Fruit fly (Drosophila melanogaster) whole organism, embryonic: ENCODE data around the gene slif.
A peak's percentile ranks its signal among the peaks of the same experiment; 100 is the strongest.

Experiments used
- CG10366 ChIP-seq: fragments of 200-800 bp; sonication (Bioruptor generic); IDR thresholded peaks from 2 replicates; pipeline ENCODE4 v1.3.6; 2022; ENCODE audit warnings: missing biosample characterization, missing genetic modification characterization
- CG10959 ChIP-seq: fragments of 200-800 bp; sonication (Bioruptor generic); IDR thresholded peaks from 2 replicates; pipeline ENCODE4 v1.3.6; 2022; ENCODE audit warnings: missing biosample characterization, missing genetic modification characterization
- CG11560 ChIP-seq: fragments of 200-800 bp; sonication (Bioruptor generic); IDR thresholded peaks from 3 replicates; pipeline ENCODE4 v1.3.6; 2022; ENCODE audit warnings: missing biosample characterization, missing genetic modification characterization
- CG11723 ChIP-seq: fragments of 200-800 bp; sonication (Bioruptor generic); optimal IDR thresholded peaks from 2 replicates; lab custom pipeline; 2017; ENCODE audit warnings: missing biosample characterization, mild to moderate bottlenecking, missing genetic modification characterization
- CG1233 ChIP-seq: fragments of 200-800 bp; sonication (Bioruptor generic); optimal IDR thresholded peaks from 4 replicates; lab custom pipeline; 2018; ENCODE audit warnings: missing biosample characterization, mild to moderate bottlenecking, missing genetic modification characterization
- CG12744 ChIP-seq: fragments of 200-800 bp; sonication (Bioruptor generic); optimal IDR thresholded peaks from 2 replicates; lab custom pipeline; 2016; ENCODE audit warnings: missing biosample characterization, missing genetic modification characterization
- CG12942 ChIP-seq: fragments of 200-800 bp; sonication (Bioruptor generic); optimal IDR thresholded peaks from 3 replicates; lab custom pipeline; 2016; ENCODE audit warnings: missing biosample characterization, missing genetic modification characterization
- CG13624 ChIP-seq: fragments of 200-800 bp; sonication (Bioruptor generic); optimal IDR thresholded peaks from 2 replicates; lab custom pipeline; 2016; ENCODE audit warnings: missing biosample characterization, missing genetic modification characterization
- CG13775 ChIP-seq: fragments of 200-800 bp; sonication (Bioruptor generic); optimal IDR thresholded peaks from 3 replicates; lab custom pipeline; 2017; ENCODE audit warnings: missing biosample characterization, mild to moderate bottlenecking, missing genetic modification characterization
- CG14050 ChIP-seq: fragments of 200-800 bp; sonication (Bioruptor generic); IDR thresholded peaks from 3 replicates; pipeline ENCODE4 v1.3.6; 2022; ENCODE audit warnings: missing biosample characterization, missing genetic modification characterization
- CG14441 ChIP-seq: fragments of 200-800 bp; sonication (Bioruptor generic); IDR thresholded peaks from 2 replicates; pipeline ENCODE4 v1.3.6; 2022; ENCODE audit warnings: missing biosample characterization, missing genetic modification characterization
- CG15011 ChIP-seq: fragments of 200-800 bp; sonication (Bioruptor generic); optimal IDR thresholded peaks from 3 replicates; lab custom pipeline; 2018; ENCODE audit warnings: missing biosample characterization, mild to moderate bottlenecking, missing genetic modification characterization
- CG15073 ChIP-seq: fragments of 200-800 bp; sonication (Bioruptor generic); optimal IDR thresholded peaks from 2 replicates; lab custom pipeline; 2016; ENCODE audit warnings: missing biosample characterization, missing genetic modification characterization
- CG17186 ChIP-seq: fragments of 200-800 bp; sonication (Bioruptor generic); optimal IDR thresholded peaks from 3 replicates; lab custom pipeline; 2017; ENCODE audit warnings: missing biosample characterization, missing genetic modification reagents, missing genetic modification characterization
- CG1792 ChIP-seq: fragments of 200-800 bp; sonication (Bioruptor generic); optimal IDR thresholded peaks from 2 replicates; lab custom pipeline; 2016; ENCODE audit warnings: missing biosample characterization, missing genetic modification characterization
- CG1832 ChIP-seq: fragments of 200-800 bp; sonication (Bioruptor generic); optimal IDR thresholded peaks from 2 replicates; lab custom pipeline; 2017; ENCODE audit warnings: missing biosample characterization, mild to moderate bottlenecking, missing genetic modification characterization, inconsistent platforms
- CG2678 ChIP-seq: fragments of 200-800 bp; sonication (Bioruptor generic); optimal IDR thresholded peaks from 3 replicates; lab custom pipeline; 2019; ENCODE audit warnings: missing biosample characterization, mild to moderate bottlenecking, missing genetic modification characterization, moderate library complexity
- CG31441 ChIP-seq: fragments of 200-800 bp; sonication (Bioruptor generic); IDR thresholded peaks from 2 replicates; pipeline ENCODE4 v1.3.6; 2022; ENCODE audit warnings: missing biosample characterization, missing genetic modification characterization
- CG3281 ChIP-seq: fragments of 200-800 bp; sonication (Bioruptor generic); optimal IDR thresholded peaks from 3 replicates; lab custom pipeline; 2017; ENCODE audit warnings: missing biosample characterization, mild to moderate bottlenecking, missing genetic modification characterization
- CG6272 ChIP-seq: fragments of 200-800 bp; sonication (Bioruptor generic); IDR thresholded peaks from 2 replicates; pipeline ENCODE4 v1.3.6; 2022; ENCODE audit warnings: missing biosample characterization, missing genetic modification characterization
- CG7928 ChIP-seq: fragments of 200-800 bp; sonication (Bioruptor generic); optimal IDR thresholded peaks from 2 replicates; lab custom pipeline; 2017; ENCODE audit warnings: missing biosample characterization, mild to moderate bottlenecking, missing genetic modification characterization
- Dbx ChIP-seq: fragments of 200-800 bp; sonication (Bioruptor generic); IDR thresholded peaks from 3 replicates; pipeline ENCODE4 v1.3.6; 2022; ENCODE audit warnings: missing biosample characterization, missing genetic modification characterization
- Dfd ChIP-seq, 2 experiments: fragments of >200 bp; optimal IDR thresholded peaks; 2 replicates each; lab custom pipeline; 2017; ENCODE audit warnings: missing biosample characterization in 2 of 2, missing genetic modification characterization in 2 of 2
- HLHmδ ChIP-seq: fragments of 200-800 bp; sonication (Bioruptor generic); optimal IDR thresholded peaks from 2 replicates; lab custom pipeline; 2018; ENCODE audit warnings: missing biosample characterization, mild to moderate bottlenecking, missing genetic modification characterization, moderate library complexity
- NK7.1 ChIP-seq: fragments of 200-800 bp; sonication (Bioruptor generic); optimal IDR thresholded peaks from 3 replicates; lab custom pipeline; 2016; ENCODE audit warnings: missing biosample characterization, missing genetic modification characterization
- Oaz ChIP-seq: fragments of 200-800 bp; sonication (Bioruptor generic); IDR thresholded peaks from 2 replicates; pipeline ENCODE4 v1.3.6; 2022; ENCODE audit warnings: missing biosample characterization, missing genetic modification characterization
- Opbp ChIP-seq: fragments of 200-800 bp; sonication (Bioruptor generic); IDR thresholded peaks from 3 replicates; pipeline ENCODE4 v1.3.6; 2022; ENCODE audit warnings: missing biosample characterization, missing genetic modification characterization; ENCODE audit not compliant: partially characterized antibody
- PHDP ChIP-seq: fragments of 200-800 bp; sonication (Bioruptor generic); optimal IDR thresholded peaks from 3 replicates; lab custom pipeline; 2018; ENCODE audit warnings: missing biosample characterization, mild to moderate bottlenecking, missing genetic modification characterization, moderate library complexity
- Sry-β ChIP-seq: fragments of 200-800 bp; sonication (Bioruptor generic); optimal IDR thresholded peaks from 2 replicates; lab custom pipeline; 2018; ENCODE audit warnings: missing biosample characterization, mild to moderate bottlenecking, missing genetic modification characterization, moderate library complexity
- Sry-δ ChIP-seq: fragments of 200-800 bp; sonication (Bioruptor generic); optimal IDR thresholded peaks from 2 replicates; lab custom pipeline; 2016; ENCODE audit warnings: missing biosample characterization, missing genetic modification characterization
- Xbp1 ChIP-seq: fragments of 200-800 bp; sonication (Bioruptor generic); optimal IDR thresholded peaks from 3 replicates; lab custom pipeline; 2016; ENCODE audit warnings: missing biosample characterization, mild to moderate bottlenecking, missing genetic modification characterization
- ase ChIP-seq: fragments of 200-800 bp; sonication (Bioruptor generic); IDR thresholded peaks from 3 replicates; pipeline ENCODE4 v1.3.6; 2022; ENCODE audit warnings: missing biosample characterization, missing genetic modification characterization
- cato ChIP-seq: fragments of 200-800 bp; sonication (Bioruptor generic); optimal IDR thresholded peaks from 2 replicates; lab custom pipeline; 2016; ENCODE audit warnings: missing biosample characterization, missing genetic modification characterization, borderline replicate concordance
- caup ChIP-seq: fragments of 200-800 bp; sonication (Bioruptor generic); optimal IDR thresholded peaks from 3 replicates; lab custom pipeline; 2017; ENCODE audit warnings: missing biosample characterization, mild to moderate bottlenecking, missing genetic modification characterization, moderate library complexity; ENCODE audit not compliant: severe bottlenecking
- esg ChIP-seq: fragments of 200-800 bp; sonication (Bioruptor generic); conservative IDR thresholded peaks from 2 replicates; pipeline ENCODE4 v1.3.6; 2022; ENCODE audit warnings: missing biosample characterization, missing genetic modification characterization
- fd96Cb ChIP-seq: fragments of 200-800 bp; sonication (Bioruptor generic); optimal IDR thresholded peaks from 2 replicates; lab custom pipeline; 2018; ENCODE audit warnings: missing biosample characterization, mild to moderate bottlenecking, missing genetic modification characterization, moderate library complexity
- gce ChIP-seq: fragments of 200-800 bp; sonication (Bioruptor generic); IDR thresholded peaks from 3 replicates; pipeline ENCODE4 v1.3.6; 2022; ENCODE audit warnings: missing biosample characterization, missing genetic modification characterization
- hkb ChIP-seq, 2 experiments: fragments of 200-800 bp in 1 of 2; fragments of >200 bp in 1 of 2; sonication (Bioruptor generic) in 1 of 2; IDR thresholded peaks in 1 of 2; optimal IDR thresholded peaks in 1 of 2; 2 replicates each; pipeline versions ENCODE4 v1.3.6 to Lab custom; 2017 to 2022; ENCODE audit warnings: missing biosample characterization in 1 of 2, missing genetic modification characterization in 1 of 2
- nmo ChIP-seq: fragments of 200-800 bp; sonication (Bioruptor generic); optimal IDR thresholded peaks from 2 replicates; lab custom pipeline; 2018; ENCODE audit warnings: missing biosample characterization, mild to moderate bottlenecking, missing genetic modification characterization, moderate library complexity
- nom ChIP-seq: fragments of 200-800 bp; sonication (Bioruptor generic); optimal IDR thresholded peaks from 2 replicates; lab custom pipeline; 2017; ENCODE audit warnings: missing biosample characterization, missing genetic modification characterization, mild to moderate bottlenecking, moderate library complexity, missing genetic modification reagents
- org-1 ChIP-seq: fragments of 200-800 bp; sonication (Bioruptor generic); optimal IDR thresholded peaks from 2 replicates; lab custom pipeline; 2017; ENCODE audit warnings: missing biosample characterization, missing genetic modification characterization
- otp ChIP-seq: fragments of 200-800 bp; sonication (Bioruptor generic); IDR thresholded peaks from 3 replicates; pipeline ENCODE4, ENCODE4 v1.3.6; 2022; ENCODE audit warnings: missing biosample characterization, missing genetic modification characterization
- salm ChIP-seq: fragments of 200-800 bp; sonication (Bioruptor generic); optimal IDR thresholded peaks from 2 replicates; lab custom pipeline; 2018; ENCODE audit warnings: missing biosample characterization, mild to moderate bottlenecking, missing genetic modification characterization
- sc ChIP-seq, 3 experiments: fragments of >200 bp in 2 of 3; fragments of 200-800 bp in 1 of 3; sonication (Bioruptor generic) in 1 of 3; optimal IDR thresholded peaks; 2 replicates in 2 of 3; 3 replicates in 1 of 3; lab custom pipeline; 2017; ENCODE audit warnings: mild to moderate bottlenecking in 1 of 3, missing biosample characterization in 1 of 3, missing genetic modification characterization in 1 of 3, missing genetic modification reagents in 1 of 3
- sens ChIP-seq: fragments of 200-800 bp; sonication (Bioruptor generic); peaks from one replicate; lab custom pipeline; 2016; ENCODE audit warnings: missing biosample characterization, missing genetic modification characterization
- sob ChIP-seq: fragments of 200-800 bp; sonication (Bioruptor generic); IDR thresholded peaks from 2 replicates; pipeline ENCODE4 v1.3.6; 2022; ENCODE audit warnings: missing biosample characterization, missing genetic modification characterization
- trem ChIP-seq: fragments of 200-800 bp; optimal IDR thresholded peaks from 3 replicates; lab custom pipeline; 2019; ENCODE audit warnings: missing biosample characterization, mild to moderate bottlenecking, missing genetic modification characterization, moderate library complexity
- zen2 ChIP-seq: fragments of 200-800 bp; sonication (Bioruptor generic); IDR thresholded peaks from 3 replicates; pipeline ENCODE4 v1.3.6; 2022; ENCODE audit warnings: missing biosample characterization, missing genetic modification characterization; ENCODE audit not compliant: partially characterized antibody

The slif gene

DNA sequence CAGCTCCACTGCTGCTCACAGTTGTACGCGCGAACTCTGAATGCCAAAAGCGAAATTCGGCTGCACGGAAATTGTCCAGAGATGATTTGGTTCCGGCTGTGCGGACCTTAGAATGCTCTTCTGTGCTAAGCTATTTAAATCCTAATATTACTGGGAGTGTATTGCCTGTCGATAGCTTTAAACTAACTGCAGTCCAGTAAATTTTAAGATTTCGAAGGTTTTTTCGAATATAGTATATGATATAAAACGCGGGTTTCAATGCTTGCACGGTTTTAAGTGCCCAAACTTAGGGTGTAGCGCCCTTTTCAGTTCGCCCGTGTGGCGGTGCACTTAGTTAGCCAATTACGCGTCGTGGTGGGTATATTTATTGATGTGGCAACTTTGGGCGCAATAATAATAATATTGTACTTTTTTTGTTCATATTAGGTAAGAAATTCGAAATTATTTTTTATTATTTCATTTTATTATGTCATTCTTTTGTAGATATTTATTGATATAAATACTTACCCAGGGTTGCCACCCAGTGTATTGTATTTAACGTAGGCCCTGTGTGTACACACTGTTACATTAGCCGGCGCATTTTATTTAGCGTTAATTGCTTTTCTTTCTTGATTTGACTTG lies 2.0 kb upstream of the slif start, which contains the start of the genes Chro and Ssl1 (continued):
- TF ChIP-seq caup (peak; percentile 100), CG12744 (GFP tag; lab: Kevin White, UChicago) (peak; percentile 100), Dbx (peak; percentile 100), Xbp1 (GFP tag; lab: Kevin White, UChicago) (peak; percentile 100), CG1832 (GFP tag; lab: Kevin White, UChicago) (peak; percentile 31), CG15073 (GFP tag; lab: Kevin White, UChicago) (peak; percentile 95), sob (GFP tag; lab: Robert Waterston, UW) (peak; percentile 100), Sry-β (peak; percentile 80), CG2678 (tag; lab: Kevin White, UChicago) (peak; percentile 100), sc (optimal IDR thresholded peaks at IDR 0.05; lab: Kevin White, UChicago) (no peak), sc (GFP tag; optimal IDR thresholded peaks at IDR 0.05; lab: Kevin White, UChicago) (peak; percentile 100), Dfd (GFP tag; optimal IDR thresholded peaks at IDR 0.05; lab: Kevin White, UChicago) (peak in 1 of 2 experiments; percentile 90), hkb (optimal IDR thresholded peaks at IDR 0.05; lab: Kevin White, UChicago) (peak; percentile 99), hkb (GFP tag; IDR thresholded peaks at IDR 0.05; lab: Robert Waterston, UW) (peak; percentile 100), otp (GFP tag; lab: Robert Waterston, UW) (peak; percentile 100), CG12942 (GFP tag; lab: Kevin White, UChicago) (peak; percentile 100), Sry-δ (GFP tag; lab: Kevin White, UChicago) (peak; percentile 89), nmo (GFP tag; lab: Kevin White, UChicago) (peak; percentile 100), CG17186 (GFP tag; lab: Kevin White, UChicago) (peak; percentile 98), sens (GFP tag; lab: Kevin White, UChicago) (peak; percentile 100), Opbp (GFP tag; lab: Robert Waterston, UW) (peak; percentile 56; the same call in 1 of the 3 replicates), esg (GFP tag; lab: Robert Waterston, UW) (peak; percentile 100), PHDP (tag; lab: Kevin White, UChicago) (peak; percentile 100), gce (GFP tag; lab: Robert Waterston, UW) (peak; percentile 99), CG31441 (GFP tag; lab: Robert Waterston, UW) (peak; percentile 99), ase (GFP tag; lab: Robert Waterston, UW) (peak; percentile 100), CG13775 (GFP tag; lab: Kevin White, UChicago) (peak; percentile 100), CG10959 (GFP tag; lab: Robert Waterston, UW) (peak; percentile 100), trem (tag; lab: Kevin White, UChicago) (peak; percentile 98), Oaz (GFP tag; lab: Robert Waterston, UW) (peak; percentile 100), CG14050 (peak; percentile 100), NK7.1 (peak; percentile 100), CG14441 (GFP tag; lab: Robert Waterston, UW) (peak; percentile 100), CG15011 (peak; percentile 100), CG1233 (peak; percentile 100), CG1792 (GFP tag; lab: Kevin White, UChicago) (peak; percentile 100), CG11723 (GFP tag; lab: Kevin White, UChicago) (peak; percentile 100), CG11560 (tag; lab: Robert Waterston, UW) (peak; percentile 96), nom (GFP tag; lab: Kevin White, UChicago) (peak; percentile 99), HLHmδ (GFP tag; lab: Kevin White, UChicago) (peak; percentile 49), CG3281 (GFP tag; lab: Kevin White, UChicago) (peak; percentile 99), fd96Cb (tag; lab: Kevin White, UChicago) (peak; percentile 100), zen2 (GFP tag; lab: Robert Waterston, UW) (no peak), CG10366 (peak; percentile 100), org-1 (GFP tag; lab: Kevin White, UChicago) (peak; percentile 100), CG6272 (GFP tag; lab: Robert Waterston, UW) (peak; percentile 100), CG13624 (peak; percentile 100), salm (peak; percentile 100), CG7928 (peak; percentile 87), cato (GFP tag; lab: Kevin White, UChicago) (peak; percentile 100)
